Fruit fly (Drosophila melanogaster) whole organism, pupa: ENCODE data around the gene CG4789.

Experiments
- CG10348 ChIP-seq: fragments of 200-800 bp; sonication (Bioruptor generic); IDR thresholded peaks from 2 replicates; pipeline ENCODE4 v1.3.6; 2022; ENCODE audit warnings: missing biosample characterization, missing genetic modification characterization
- CG12605 ChIP-seq: fragments of 200-800 bp; sonication (Bioruptor generic); IDR thresholded peaks from 2 replicates; pipeline ENCODE4 v1.3.6; 2022; ENCODE audit warnings: missing biosample characterization, missing genetic modification characterization
- CG13204 ChIP-seq: fragments of 200-800 bp; sonication (Bioruptor generic); optimal IDR thresholded peaks from 2 replicates; lab custom pipeline; 2018; ENCODE audit warnings: missing biosample characterization, mild to moderate bottlenecking, missing genetic modification characterization, moderate library complexity
- CG14655 ChIP-seq: fragments of 200-800 bp; sonication (Bioruptor generic); optimal IDR thresholded peaks from 3 replicates; lab custom pipeline; 2017; ENCODE audit warnings: mild to moderate bottlenecking, missing biosample characterization, missing genetic modification reagents, missing genetic modification characterization
- CG15710 ChIP-seq: fragments of 200-800 bp; sonication (Bioruptor generic); optimal IDR thresholded peaks from 2 replicates; lab custom pipeline; 2018; ENCODE audit warnings: missing biosample characterization, mild to moderate bottlenecking, missing genetic modification characterization, moderate library complexity
- CG17806 ChIP-seq: fragments of 200-800 bp; sonication (Bioruptor generic); optimal IDR thresholded peaks from 2 replicates; lab custom pipeline; 2018; ENCODE audit warnings: missing biosample characterization, mild to moderate bottlenecking, missing genetic modification characterization, moderate library complexity
- CG32121 ChIP-seq: fragments of 200-800 bp; sonication (Bioruptor generic); IDR thresholded peaks from 2 replicates; pipeline ENCODE4 v1.3.6; 2022; ENCODE audit warnings: missing biosample characterization, missing genetic modification characterization
- CG34367 ChIP-seq: fragments of 200-800 bp; sonication (Bioruptor generic); optimal IDR thresholded peaks from 2 replicates; lab custom pipeline; 2018; ENCODE audit warnings: missing biosample characterization, mild to moderate bottlenecking, missing genetic modification characterization
- CG4496 ChIP-seq: fragments of 200-800 bp; sonication (Bioruptor generic); IDR thresholded peaks from 3 replicates; pipeline ENCODE4 v1.3.6; 2022; ENCODE audit warnings: missing biosample characterization, missing genetic modification characterization
- CG8159 ChIP-seq: fragments of 200-800 bp; sonication (Bioruptor generic); optimal IDR thresholded peaks from 3 replicates; lab custom pipeline; 2018; ENCODE audit warnings: missing biosample characterization, mild to moderate bottlenecking, missing genetic modification characterization, moderate library complexity
- CG8301 ChIP-seq: fragments of 200-800 bp; sonication (Bioruptor generic); optimal IDR thresholded peaks from 2 replicates; lab custom pipeline; 2018; ENCODE audit warnings: missing biosample characterization, mild to moderate bottlenecking, missing genetic modification characterization
- CG9948 ChIP-seq: fragments of 200-800 bp; sonication (Bioruptor generic); optimal IDR thresholded peaks from 2 replicates; lab custom pipeline; 2018; ENCODE audit warnings: missing biosample characterization, mild to moderate bottlenecking, missing genetic modification characterization, moderate library complexity
- D1 ChIP-seq: fragments of 200-800 bp; sonication (Bioruptor generic); optimal IDR thresholded peaks from 2 replicates; lab custom pipeline; 2018; ENCODE audit warnings: missing biosample characterization, mild to moderate bottlenecking, missing genetic modification characterization, moderate library complexity
- EcR ChIP-seq: fragments of 200-800 bp; sonication (Bioruptor generic); optimal IDR thresholded peaks from 3 replicates; lab custom pipeline; 2019; ENCODE audit warnings: missing biosample characterization, missing genetic modification characterization, mild to moderate bottlenecking, moderate library complexity, missing genetic modification reagents
- Ets98B ChIP-seq: fragments of 200-800 bp; sonication (Bioruptor generic); IDR thresholded peaks from 2 replicates; pipeline ENCODE4 v1.3.6; 2022; ENCODE audit warnings: missing biosample characterization, missing genetic modification characterization
- Pif1A ChIP-seq: fragments of 200-800 bp; sonication (Bioruptor generic); optimal IDR thresholded peaks from 3 replicates; lab custom pipeline; 2016; ENCODE audit warnings: missing biosample characterization, missing genetic modification characterization
- Pif1B ChIP-seq: fragments of 200-800 bp; sonication (Bioruptor generic); optimal IDR thresholded peaks from 3 replicates; lab custom pipeline; 2016; ENCODE audit warnings: missing biosample characterization, missing genetic modification characterization
- Snoo ChIP-seq: fragments of 200-800 bp; sonication (Bioruptor generic); optimal IDR thresholded peaks from 3 replicates; lab custom pipeline; 2017; ENCODE audit warnings: missing biosample characterization, mild to moderate bottlenecking, missing genetic modification characterization, inconsistent platforms
- fd96Ca ChIP-seq: fragments of 200-800 bp; sonication (Bioruptor generic); IDR thresholded peaks from 3 replicates; pipeline ENCODE4 v1.3.6; 2022; ENCODE audit warnings: missing biosample characterization, missing genetic modification characterization
- gl ChIP-seq: fragments of 200-800 bp; sonication (Bioruptor generic); optimal IDR thresholded peaks from 2 replicates; lab custom pipeline; 2018; ENCODE audit warnings: missing biosample characterization, mild to moderate bottlenecking, missing genetic modification characterization
- rn ChIP-seq: fragments of 200-800 bp; sonication (Bioruptor generic); IDR thresholded peaks from 2 replicates; pipeline ENCODE4 v1.3.6; 2022; ENCODE audit warnings: missing biosample characterization, missing genetic modification characterization

Gene CG4789

dm6 chrX:16835304-16835703 is 34.6 kb downstream of the CG4789 start, which contains the start of the genes CG13004 and CG46306:
CG13004 (minus strand) TSS chrX:16835520.
CG46306 (minus strand) TSS chrX:16835520.
- TF ChIP-seq gl (tag; lab: Kevin White, UChicago) (peak; percentile 14), CG14655 (GFP tag; lab: Kevin White, UChicago) (no peak), Ets98B (GFP tag; lab: Robert Waterston, UW) (peak; percentile 12; the same call in 1 of the 2 replicates), CG13204 (peak; percentile 29), CG12605 (GFP tag; lab: Robert Waterston, UW) (peak; percentile 37; the same call in 1 of the 2 replicates), rn (GFP tag; lab: Robert Waterston, UW) (no peak), Pif1A (no peak), CG4496 (GFP tag; lab: Robert Waterston, UW) (peak; percentile 47; the same call in 1 of the 3 replicates), EcR (GFP tag; lab: Kevin White, UChicago) (peak; percentile 21)

dm6 chrX:16836091-16836799 is 35.5 kb downstream of the CG4789 start:
- TF ChIP-seq Pif1A (no peak), CG14655 (GFP tag; lab: Kevin White, UChicago) (no peak), CG15710 (tag; lab: Kevin White, UChicago) (no peak), Snoo (tag; lab: Kevin White, UChicago) (no peak), EcR (GFP tag; lab: Kevin White, UChicago) (peak; percentile 65), CG4496 (GFP tag; lab: Robert Waterston, UW) (0 out of 3 replicates have a peak, but pooled peaks have one; percentile 22), CG13204 (peak; percentile 19), CG17806 (no peak), CG8159 (no peak), CG12605 (GFP tag; lab: Robert Waterston, UW) (no peak)

- TF ChIP-seq EcR (GFP tag; lab: Kevin White, UChicago) (peak; percentile 42), CG14655 (GFP tag; lab: Kevin White, UChicago) (peak; percentile 30), CG10348 (GFP tag; lab: Robert Waterston, UW) (no peak)
Observed at dm6 chrX:16836805-16837333, 36.1 kb downstream of the CG4789 start.

- TF ChIP-seq Pif1B (GFP tag; lab: Kevin White, UChicago): no peak
- TF ChIP-seq D1: no peak
- 0 out of 3 replicates have a peak, but pooled peaks have one; percentile 24 for TF ChIP-seq fd96Ca
Observed at dm6 chrX:16837588-16838178, 37.0 kb downstream of the CG4789 start.

- TF ChIP-seq rn (GFP tag; lab: Robert Waterston, UW) (no peak), CG8301 (tag; lab: Kevin White, UChicago) (peak; percentile 4), CG14655 (GFP tag; lab: Kevin White, UChicago) (peak; percentile 3)
Observed at dm6 chrX:16839033-16839432, 38.3 kb downstream of the CG4789 start.

dm6 chrX:16839905-16840304 is 39.2 kb downstream of the CG4789 start:
- peak; percentile 39 for TF ChIP-seq D1
- TF ChIP-seq Pif1A: no peak

- TF ChIP-seq Pif1A (no peak), Ets98B (GFP tag; lab: Robert Waterston, UW) (no peak), CG32121 (no peak), Snoo (tag; lab: Kevin White, UChicago) (no peak), CG8301 (tag; lab: Kevin White, UChicago) (no peak), CG10348 (GFP tag; lab: Robert Waterston, UW) (no peak), EcR (GFP tag; lab: Kevin White, UChicago) (no peak), CG4496 (GFP tag; lab: Robert Waterston, UW) (no peak), CG12605 (GFP tag; lab: Robert Waterston, UW) (no peak), CG8159 (no peak), CG13204 (no peak), fd96Ca (no peak), CG15710 (tag; lab: Kevin White, UChicago) (no peak), Pif1B (GFP tag; lab: Kevin White, UChicago) (no peak), CG34367 (tag; lab: Kevin White, UChicago) (no peak), CG14655 (GFP tag; lab: Kevin White, UChicago) (no peak), gl (tag; lab: Kevin White, UChicago) (no peak), rn (GFP tag; lab: Robert Waterston, UW) (no peak), D1 (no peak), CG9948 (no peak)
Observed at dm6 chrX:16844295-16844694, 43.6 kb downstream of the CG4789 start, which contains the start of gene RSG7. RSG7 (minus strand) TSS chrX:16844433.
